Fruit fly (Drosophila melanogaster) ovary, adult (tissue): ENCODE data around the gene Ndfip.
A peak's percentile ranks its signal among the peaks of the same experiment; 100 is the strongest.

Experiments used
- CG17801 ChIP-seq: fragments of 200-800 bp; optimal IDR thresholded peaks from 2 replicates; lab custom pipeline; 2019; ENCODE audit warnings: missing biosample characterization, mild to moderate bottlenecking, missing genetic modification characterization, moderate library complexity; ENCODE audit not compliant: partially characterized antibody

Gene Ndfip

DNA sequence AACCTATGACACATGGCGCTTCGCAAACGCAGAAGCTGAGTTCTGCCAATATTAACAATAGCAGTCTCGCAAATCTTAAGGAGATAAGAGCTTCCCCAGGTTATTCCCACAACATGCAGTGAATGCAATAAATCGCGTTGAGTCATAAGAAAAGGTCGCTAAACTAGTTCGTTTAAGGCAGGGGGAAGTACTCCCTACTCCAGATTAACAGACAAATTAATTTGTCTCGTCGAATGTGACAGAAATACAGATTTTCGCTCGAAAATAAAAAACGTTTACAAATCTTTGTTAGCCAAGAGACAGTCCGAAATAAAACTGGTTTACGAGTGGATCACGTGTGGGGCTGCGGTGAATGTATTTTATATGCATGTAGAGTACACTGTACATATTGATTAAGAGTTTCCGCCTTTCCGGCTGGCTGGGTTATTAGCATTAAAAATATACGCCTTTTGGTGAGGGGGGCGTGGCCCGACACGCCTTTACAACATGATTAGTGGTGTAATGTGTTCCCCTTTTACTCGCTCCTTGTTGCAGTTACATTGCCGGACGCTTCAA lies 28.4 kb downstream of the Ndfip start:
- no peak for TF ChIP-seq CG17801 (GFP tag; lab: Kevin White, UChicago)

DNA sequence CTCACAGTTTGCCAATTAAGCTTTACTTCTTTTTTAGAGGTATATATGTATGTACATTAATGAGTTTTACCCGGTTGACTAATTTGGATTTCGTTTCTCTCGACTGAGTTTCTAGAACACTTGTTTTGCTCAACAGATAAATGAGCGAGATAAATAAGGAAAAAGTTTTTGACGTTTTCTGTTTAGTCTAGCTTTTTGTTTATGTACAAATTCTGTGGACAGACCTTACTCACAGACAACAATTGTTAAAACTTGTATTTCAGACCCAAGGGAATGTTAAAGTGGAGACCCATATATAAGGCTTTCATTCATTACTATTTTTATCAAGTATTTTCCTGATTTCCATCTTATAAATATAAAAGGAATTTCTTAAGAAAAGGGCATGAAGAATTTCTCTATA lies 29.1 kb downstream of the Ndfip start:
- no peak for TF ChIP-seq CG17801 (GFP tag; lab: Kevin White, UChicago)

DNA sequence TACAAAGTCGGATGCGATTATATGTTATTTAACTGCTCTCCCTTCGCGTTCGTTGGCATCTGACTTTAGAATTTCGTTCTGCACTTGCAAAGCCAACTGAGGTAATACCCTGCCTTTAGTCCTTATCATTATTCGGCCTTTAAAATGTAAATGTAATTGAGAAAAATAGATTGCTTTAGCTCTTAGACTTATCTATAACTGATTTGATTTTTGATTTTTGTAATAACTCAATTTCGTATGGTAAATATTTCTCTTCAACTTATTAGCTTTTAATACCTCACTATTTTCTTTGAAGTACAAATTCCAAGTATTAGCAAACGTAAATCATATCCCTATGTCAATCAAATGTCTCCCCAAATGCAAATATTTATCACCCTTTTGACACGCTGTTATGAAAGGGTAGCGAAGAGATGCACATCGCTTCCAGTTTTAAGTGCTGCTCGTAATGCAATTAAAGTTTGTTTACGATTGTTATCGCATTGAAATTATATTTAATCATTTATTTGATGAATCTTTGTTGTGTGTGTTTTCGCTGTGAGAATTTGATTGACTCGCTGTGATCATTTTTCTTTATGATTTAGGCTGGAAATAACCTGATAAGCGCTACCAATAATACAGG lies 29.8 kb downstream of the Ndfip start:
- no peak for TF ChIP-seq CG17801 (GFP tag; lab: Kevin White, UChicago)

DNA sequence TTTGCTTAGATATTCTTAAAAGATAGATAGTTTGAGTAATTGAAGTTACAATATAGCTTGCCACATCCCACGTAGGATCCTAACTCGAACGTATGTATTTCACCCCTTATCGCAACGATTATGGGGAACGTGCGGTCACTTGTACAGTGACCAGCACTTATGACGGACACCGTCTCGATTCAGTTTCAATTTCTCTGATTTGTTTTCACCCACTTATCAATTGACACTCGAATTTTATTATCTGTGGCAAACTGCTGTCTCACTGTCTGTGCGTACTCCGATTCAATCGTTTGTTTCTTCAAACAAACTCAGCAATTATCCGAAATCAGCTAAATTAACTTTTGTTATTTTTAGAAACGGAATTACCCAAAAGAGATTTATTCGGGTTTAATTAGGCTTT lies 31.1 kb downstream of the Ndfip start:
- no peak for TF ChIP-seq CG17801 (GFP tag; lab: Kevin White, UChicago)

DNA sequence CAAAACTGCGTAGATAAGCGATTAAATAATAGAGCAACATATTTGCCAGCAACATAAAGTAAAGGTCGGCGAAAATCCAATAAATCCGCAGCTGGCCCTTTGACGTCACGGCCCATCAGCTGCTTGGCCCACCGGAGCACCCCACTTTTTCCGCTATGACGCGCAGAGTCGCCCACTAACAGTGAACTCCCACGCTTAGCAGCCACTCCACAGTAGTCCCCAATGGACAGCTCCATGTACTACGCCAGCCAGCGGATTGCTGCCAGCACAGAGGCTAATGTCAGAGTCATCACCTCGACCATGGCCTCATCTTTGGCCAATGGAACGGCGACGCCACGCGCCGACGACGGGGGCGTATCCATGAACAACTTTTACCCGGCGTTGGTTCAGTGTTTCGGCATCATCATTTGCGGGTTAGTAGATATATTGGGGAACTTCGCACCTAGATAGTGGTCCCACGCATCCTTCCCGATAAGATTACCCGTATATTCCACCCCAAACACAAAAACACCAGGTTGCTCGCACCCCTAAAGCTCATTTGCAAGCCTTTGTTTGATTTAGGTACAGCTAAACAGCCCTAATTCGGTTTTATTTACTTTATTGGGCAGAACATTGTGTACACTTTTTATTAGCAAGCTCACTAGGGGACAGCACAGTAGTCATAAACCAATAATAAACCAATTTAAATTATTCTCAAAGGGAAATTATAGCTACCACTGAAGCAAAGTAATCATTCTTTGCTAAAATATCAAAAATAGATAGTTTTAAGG lies 31.8 kb downstream of the Ndfip start:
- TF ChIP-seq CG17801 (GFP tag; lab: Kevin White, UChicago) = no peak

DNA sequence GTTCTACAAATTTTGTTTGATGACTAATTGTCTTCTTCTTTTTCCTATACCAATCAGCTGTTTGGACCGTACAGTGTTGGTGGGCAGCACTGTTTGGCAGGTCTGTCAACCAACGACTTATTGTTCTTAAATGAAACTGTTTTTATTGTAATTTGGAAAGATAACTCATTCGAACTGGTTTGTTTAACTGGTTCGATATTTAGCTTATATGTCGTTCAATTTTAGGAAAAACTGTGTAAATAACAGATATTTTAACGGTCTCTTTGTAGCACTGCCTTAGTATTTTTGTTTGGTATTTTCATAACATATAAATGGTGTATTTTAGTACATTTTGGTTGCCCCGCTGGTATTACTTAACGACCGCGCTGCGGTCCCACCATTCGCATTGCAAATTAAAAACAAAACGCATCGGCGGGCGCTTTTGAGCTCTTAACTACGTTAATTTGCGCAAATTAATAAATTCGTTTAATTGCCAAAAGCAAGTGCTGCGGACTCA lies 32.6 kb downstream of the Ndfip start, which contains the start of the genes Vps60 and anchor:
TSS of gene Vps60 (minus strand) at position 175 of the 496 bp plus-strand sequence.
TSS of gene anchor (plus strand) at position 374 of the 496 bp plus-strand sequence.
- TF ChIP-seq CG17801 (GFP tag; lab: Kevin White, UChicago) = peak; percentile 82

DNA sequence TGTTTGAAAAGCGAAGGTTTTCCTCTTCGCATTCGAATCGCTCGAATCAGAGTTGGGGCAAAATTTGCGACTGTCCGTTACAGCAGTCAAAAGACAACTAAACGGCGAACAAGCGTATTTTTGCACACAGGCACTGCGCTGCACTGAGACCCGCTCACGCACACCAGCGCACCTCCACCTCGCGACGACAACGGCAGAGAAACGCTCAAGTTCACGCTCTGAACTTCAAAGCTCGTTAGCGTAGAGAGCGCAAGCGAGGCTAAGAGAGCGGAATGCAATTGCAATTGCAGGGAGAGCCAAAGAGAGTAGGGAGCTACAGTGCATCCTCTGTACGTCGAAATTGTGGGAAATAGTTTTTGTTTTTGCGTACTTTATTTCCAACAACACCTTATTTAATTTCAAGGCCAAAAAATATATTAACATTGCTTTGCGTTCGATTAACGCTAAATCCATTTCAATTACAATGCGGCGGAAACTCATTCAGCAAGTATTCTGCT lies 34.8 kb downstream of the Ndfip start, which contains the start of gene Eip74EF:
TSS of gene Eip74EF (minus strand) at position 117 of the 497 bp plus-strand sequence.
- TF ChIP-seq CG17801 (GFP tag; lab: Kevin White, UChicago) = peak; percentile 76

DNA sequence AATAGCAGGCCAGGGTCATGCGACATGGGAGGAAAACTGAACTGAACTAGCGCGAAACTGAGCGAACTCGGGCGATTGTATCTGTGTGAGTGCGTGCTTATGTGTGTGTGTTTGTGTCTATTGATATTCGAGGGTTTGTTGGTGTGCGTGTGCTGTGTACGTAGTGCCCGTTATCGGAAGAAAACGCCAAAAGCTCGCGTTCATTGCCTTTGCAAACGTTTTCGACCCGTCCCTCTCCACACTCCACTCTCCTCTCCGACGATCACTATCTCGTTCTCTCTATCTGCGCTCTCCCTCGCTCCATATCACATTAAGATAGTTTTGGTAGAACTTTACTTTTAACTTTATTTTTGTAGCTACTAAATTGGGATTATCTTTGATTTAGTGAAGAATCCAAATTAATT lies 37.2 kb downstream of the Ndfip start:
- TF ChIP-seq CG17801 (GFP tag; lab: Kevin White, UChicago) = no peak

DNA sequence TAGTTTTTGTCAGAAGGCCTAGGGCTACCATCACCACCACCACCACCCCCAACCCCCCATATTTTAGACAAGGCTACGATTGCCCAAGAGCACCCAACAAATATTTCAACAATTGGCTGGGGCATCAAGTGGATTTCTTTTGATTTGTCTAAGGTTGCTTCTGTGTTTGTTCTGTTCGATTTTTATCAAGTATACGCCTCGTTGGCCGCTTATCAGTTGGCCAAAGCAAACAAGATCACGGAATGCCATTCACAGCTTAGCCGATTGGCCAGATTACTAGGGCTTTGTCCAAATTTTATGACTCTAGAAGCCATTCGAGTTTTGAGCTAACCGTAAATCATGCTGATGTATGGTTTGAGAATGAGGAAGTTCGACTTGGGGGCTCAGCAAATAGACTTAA lies 38.2 kb downstream of the Ndfip start:
- no peak for TF ChIP-seq CG17801 (GFP tag; lab: Kevin White, UChicago)

DNA sequence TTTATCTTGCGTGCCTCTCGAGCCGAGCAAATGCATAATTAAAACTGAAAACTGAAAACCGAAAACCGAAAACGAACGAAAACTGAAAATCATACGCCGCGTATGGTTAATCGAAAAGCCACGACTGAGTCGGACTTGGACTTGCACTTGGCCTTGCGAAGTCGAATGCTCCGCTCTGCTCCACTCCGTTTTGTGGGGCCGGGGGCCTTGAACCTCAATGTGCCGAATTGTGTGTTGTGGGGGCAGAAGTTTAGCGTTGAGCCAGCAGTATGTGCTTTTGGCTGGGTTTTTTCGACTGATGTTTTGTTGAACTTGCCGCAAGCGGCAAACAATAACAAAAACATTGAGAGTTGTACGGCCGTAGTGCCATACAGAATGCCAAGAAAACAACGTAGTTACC lies 38.8 kb downstream of the Ndfip start:
- TF ChIP-seq CG17801 (GFP tag; lab: Kevin White, UChicago) = no peak

DNA sequence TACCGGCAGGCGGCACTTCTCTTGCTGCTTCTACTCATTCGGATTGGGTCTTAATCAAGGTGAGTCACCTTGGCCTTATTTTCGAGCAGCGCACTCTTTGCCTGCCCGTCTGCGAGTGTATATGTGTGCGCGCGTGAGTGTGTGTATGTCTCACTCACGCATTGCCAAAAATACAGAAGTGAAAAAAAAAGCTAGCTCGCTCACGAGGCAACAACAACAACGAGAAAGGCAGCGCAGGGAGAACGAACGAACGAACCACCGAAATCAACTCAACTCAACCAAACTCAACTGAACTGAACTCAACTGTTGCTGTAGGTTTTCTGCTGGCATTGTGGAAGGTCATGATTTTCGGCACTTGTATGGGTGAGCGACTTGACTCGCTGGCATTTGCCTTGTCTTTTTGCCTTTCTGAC lies 40.1 kb downstream of the Ndfip start:
- TF ChIP-seq CG17801 (GFP tag; lab: Kevin White, UChicago) = no peak

DNA sequence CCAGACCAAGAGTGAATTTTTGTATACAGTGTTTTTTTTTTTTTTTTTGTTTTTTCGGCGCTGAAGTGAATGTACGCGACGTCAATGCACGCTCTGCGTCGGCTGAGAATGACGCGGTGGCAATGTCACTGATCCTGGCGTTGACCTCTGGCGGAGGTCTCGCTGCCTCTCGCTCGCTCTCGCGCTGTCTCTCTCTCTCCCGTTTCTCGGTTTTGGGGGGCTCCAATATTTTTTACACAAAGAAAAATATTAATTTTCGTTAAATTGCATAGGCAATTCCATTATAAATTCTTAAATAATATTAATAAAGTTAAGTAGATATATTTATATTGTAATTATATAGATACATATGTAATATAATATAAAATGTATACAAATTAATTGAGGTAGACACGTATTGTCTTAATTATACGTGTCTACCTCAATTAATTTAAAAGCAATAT lies 40.8 kb downstream of the Ndfip start:
- TF ChIP-seq CG17801 (GFP tag; lab: Kevin White, UChicago) = no peak

DNA sequence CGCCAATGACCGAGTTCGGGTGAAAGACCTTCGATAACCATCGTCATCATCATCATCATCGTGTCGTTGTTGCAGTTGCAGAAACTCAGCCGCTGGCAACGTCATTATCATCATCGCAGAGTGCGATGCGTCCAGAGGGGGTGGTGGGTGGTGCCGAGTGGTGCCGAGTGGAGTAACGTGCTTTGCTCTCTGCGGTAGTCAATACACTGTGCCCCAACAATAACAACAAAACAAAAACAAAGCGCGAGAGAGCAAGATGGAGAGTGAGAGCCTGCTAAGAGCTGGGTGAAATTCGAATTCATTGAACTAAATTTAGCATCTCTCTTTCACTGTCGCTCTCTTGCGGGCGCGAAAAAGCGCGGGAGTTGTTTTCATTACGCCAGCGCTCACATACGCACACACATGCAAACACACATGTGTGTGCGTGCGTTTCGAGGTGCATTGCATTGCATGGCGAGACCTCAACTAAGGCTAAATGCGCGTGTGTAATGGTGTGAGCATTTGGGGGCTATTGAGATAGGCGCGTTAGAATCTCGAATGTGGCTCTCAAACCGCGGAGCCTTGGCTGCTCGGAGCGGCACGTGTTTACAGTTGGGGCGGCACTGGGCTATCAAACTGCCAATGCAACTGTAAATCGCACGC lies 42.1 kb downstream of the Ndfip start:
- TF ChIP-seq CG17801 (GFP tag; lab: Kevin White, UChicago) = peak; percentile 14

DNA sequence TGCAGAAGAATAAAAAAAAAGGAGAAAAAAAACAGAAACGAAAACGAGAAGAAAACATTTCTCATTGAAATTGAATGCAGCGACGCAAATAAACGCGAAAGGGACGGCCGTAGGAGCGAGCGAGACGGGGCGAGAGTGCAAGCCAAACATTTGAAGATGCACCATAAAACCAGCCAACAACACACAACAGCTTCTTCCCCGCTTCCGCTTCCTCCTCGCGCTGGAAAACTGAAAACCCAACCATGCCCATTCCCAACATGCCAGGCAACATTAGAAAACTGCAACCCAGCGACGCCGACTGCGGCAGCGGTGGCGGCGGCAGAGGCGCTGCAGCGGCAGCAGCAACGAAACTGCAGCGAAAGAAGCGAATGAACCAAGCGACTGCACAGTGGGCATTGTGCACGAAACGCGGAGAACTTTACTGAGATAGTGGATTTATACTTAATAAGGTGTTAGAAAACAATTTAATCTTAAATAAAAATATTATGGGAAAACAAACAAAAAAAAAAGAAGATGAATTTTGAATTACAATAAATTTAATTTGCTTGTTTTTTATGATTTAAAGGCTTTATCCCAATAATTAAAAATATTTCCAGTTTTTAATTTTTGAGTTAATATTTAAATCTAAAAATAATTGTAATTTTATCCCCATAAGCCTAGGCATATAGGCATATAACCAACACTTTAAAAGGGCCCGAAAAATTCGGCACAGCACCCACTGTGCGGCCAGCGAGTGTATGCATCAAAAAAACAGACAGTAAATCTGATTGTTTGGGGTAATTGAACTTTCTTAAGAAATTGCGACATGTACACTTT lies 43.0 kb downstream of the Ndfip start:
- TF ChIP-seq CG17801 (GFP tag; lab: Kevin White, UChicago) = peak; percentile 31
